Fruit fly (Drosophila melanogaster) whole organism, pupa: Measurements from ENCODE around the gene Pgd.

ENCODE experiments used
- CG13204 ChIP-seq: fragments of 200-800 bp; sonication (Bioruptor generic); optimal IDR thresholded peaks from 2 replicates; lab custom pipeline; 2018; ENCODE audit warnings: missing biosample characterization, mild to moderate bottlenecking, missing genetic modification characterization, moderate library complexity
- CG15710 ChIP-seq: fragments of 200-800 bp; sonication (Bioruptor generic); optimal IDR thresholded peaks from 2 replicates; lab custom pipeline; 2018; ENCODE audit warnings: missing biosample characterization, mild to moderate bottlenecking, missing genetic modification characterization, moderate library complexity
- CG17806 ChIP-seq: fragments of 200-800 bp; sonication (Bioruptor generic); optimal IDR thresholded peaks from 2 replicates; lab custom pipeline; 2018; ENCODE audit warnings: missing biosample characterization, mild to moderate bottlenecking, missing genetic modification characterization, moderate library complexity
- CG34367 ChIP-seq: fragments of 200-800 bp; sonication (Bioruptor generic); optimal IDR thresholded peaks from 2 replicates; lab custom pipeline; 2018; ENCODE audit warnings: missing biosample characterization, mild to moderate bottlenecking, missing genetic modification characterization
- CG4496 ChIP-seq: fragments of 200-800 bp; sonication (Bioruptor generic); IDR thresholded peaks from 3 replicates; pipeline ENCODE4 v1.3.6; 2022; ENCODE audit warnings: missing biosample characterization, missing genetic modification characterization
- CG8301 ChIP-seq: fragments of 200-800 bp; sonication (Bioruptor generic); optimal IDR thresholded peaks from 2 replicates; lab custom pipeline; 2018; ENCODE audit warnings: missing biosample characterization, mild to moderate bottlenecking, missing genetic modification characterization
- CG9948 ChIP-seq: fragments of 200-800 bp; sonication (Bioruptor generic); optimal IDR thresholded peaks from 2 replicates; lab custom pipeline; 2018; ENCODE audit warnings: missing biosample characterization, mild to moderate bottlenecking, missing genetic modification characterization, moderate library complexity
- EcR ChIP-seq: fragments of 200-800 bp; sonication (Bioruptor generic); optimal IDR thresholded peaks from 3 replicates; lab custom pipeline; 2019; ENCODE audit warnings: missing biosample characterization, missing genetic modification characterization, mild to moderate bottlenecking, moderate library complexity, missing genetic modification reagents
- Pif1A ChIP-seq: fragments of 200-800 bp; sonication (Bioruptor generic); optimal IDR thresholded peaks from 3 replicates; lab custom pipeline; 2016; ENCODE audit warnings: missing biosample characterization, missing genetic modification characterization
- Pif1B ChIP-seq: fragments of 200-800 bp; sonication (Bioruptor generic); optimal IDR thresholded peaks from 3 replicates; lab custom pipeline; 2016; ENCODE audit warnings: missing biosample characterization, missing genetic modification characterization
- fd96Ca ChIP-seq: fragments of 200-800 bp; sonication (Bioruptor generic); IDR thresholded peaks from 3 replicates; pipeline ENCODE4 v1.3.6; 2022; ENCODE audit warnings: missing biosample characterization, missing genetic modification characterization
- rn ChIP-seq: fragments of 200-800 bp; sonication (Bioruptor generic); IDR thresholded peaks from 2 replicates; pipeline ENCODE4 v1.3.6; 2022; ENCODE audit warnings: missing biosample characterization, missing genetic modification characterization

dm6 chrX:2121716-2122601, 23.0 kb upstream of the Pgd start:
- TF ChIP-seq CG17806 (tag; lab: Kevin White, UChicago) (peak; percentile 58), CG15710 (tag; lab: Kevin White, UChicago) (peak; percentile 68), CG34367 (peak; percentile 53), CG9948 (peak; percentile 63), CG8301 (tag; lab: Kevin White, UChicago) (no peak), CG4496 (GFP tag; lab: Robert Waterston, UW) (peak; percentile 75), Pif1A (peak; percentile 72), EcR (GFP tag; lab: Kevin White, UChicago) (peak; percentile 40), Pif1B (peak; percentile 57), fd96Ca (peak; percentile 51; the same call in 1 of the 3 replicates), rn (0 out of 2 replicates have a peak, but pooled peaks have one; percentile 35), CG13204 (GFP tag; lab: Kevin White, UChicago) (peak; percentile 34)
